Worm (Caenorhabditis elegans) whole organism, L1 larva: ENCODE measurements around the gene rfc-1.

ENCODE experiments used
- Y116A8C.19 ChIP-seq: sonication (generic microtip); optimal IDR thresholded peaks from 2 replicates; lab custom pipeline; 2016; ENCODE audit warnings: missing compliant biosample characterization, missing genetic modification characterization, borderline replicate concordance
- aha-1 ChIP-seq: fragments of 150-350 bp; optimal IDR thresholded peaks from 2 replicates; lab custom pipeline; 2014; ENCODE audit warnings: missing biosample characterization, missing genetic modification characterization
- blmp-1 ChIP-seq: fragments of 150-350 bp; optimal IDR thresholded peaks from 2 replicates; lab custom pipeline; 2014; ENCODE audit warnings: missing biosample characterization, missing genetic modification characterization
- ceh-8 ChIP-seq: fragments of 200-800 bp; sonication (Bioruptor generic); optimal IDR thresholded peaks from 2 replicates; lab custom pipeline; 2018; ENCODE audit warnings: mild to moderate bottlenecking, missing genetic modification characterization, moderate library complexity, missing compliant biosample characterization
- ceh-88 ChIP-seq: fragments of 200-800 bp; sonication (Bioruptor generic); IDR thresholded peaks from 2 replicates; pipeline ENCODE4 v1.3.6; 2022; ENCODE audit warnings: missing genetic modification characterization, missing compliant biosample characterization
- ces-1 ChIP-seq: fragments of 150-350 bp; optimal IDR thresholded peaks from 2 replicates; lab custom pipeline; 2014; ENCODE audit warnings: missing biosample characterization, missing genetic modification reagents, missing genetic modification characterization
- efl-1 ChIP-seq, 4 experiments: fragments of 150-350 bp; optimal IDR thresholded peaks in 3 of 4; peaks in 1 of 4; 1 replicate in 1 of 4; 2 replicates in 3 of 4; lab custom pipeline; 2014; ENCODE audit warnings: missing biosample characterization in 2 of 4, missing genetic modification characterization in 2 of 4, missing genetic modification reagents in 2 of 4
- elt-2 ChIP-seq: sonication (generic microtip); optimal IDR thresholded peaks from 2 replicates; lab custom pipeline; 2016; ENCODE audit warnings: missing genetic modification characterization, mild to moderate bottlenecking, inconsistent platforms, missing compliant biosample characterization, missing genetic modification reagents
- ets-5 ChIP-seq: fragments of 200-800 bp; sonication (Bioruptor generic); IDR thresholded peaks from 2 replicates; pipeline ENCODE4 v1.3.6; 2022; ENCODE audit warnings: missing genetic modification characterization, missing compliant biosample characterization
- fos-1 ChIP-seq: fragments of 150-350 bp; optimal IDR thresholded peaks from 2 replicates; lab custom pipeline; 2014; ENCODE audit warnings: missing biosample characterization, missing genetic modification characterization
- lin-14 ChIP-seq: fragments of 200-800 bp; sonication (Bioruptor generic); optimal IDR thresholded peaks from 2 replicates; lab custom pipeline; 2018; ENCODE audit warnings: mild to moderate bottlenecking, missing genetic modification characterization, moderate library complexity, missing compliant biosample characterization
- lin-15B ChIP-seq: fragments of 150-350 bp; sonication (generic microtip); optimal IDR thresholded peaks from 3 replicates; lab custom pipeline; 2014; ENCODE audit warnings: missing biosample characterization, missing genetic modification characterization
- lin-35 ChIP-seq, 2 experiments: fragments of 150-350 bp; optimal IDR thresholded peaks; 2 replicates each; lab custom pipeline; 2014; ENCODE audit warnings: missing biosample characterization in 2 of 2, missing genetic modification characterization in 2 of 2, missing genetic modification reagents in 2 of 2
- lin-39 ChIP-seq: fragments of 150-350 bp; optimal IDR thresholded peaks from 2 replicates; lab custom pipeline; 2014; ENCODE audit warnings: missing biosample characterization, missing genetic modification reagents, missing genetic modification characterization
- lir-3 ChIP-seq: sonication (generic microtip); optimal IDR thresholded peaks from 2 replicates; lab custom pipeline; 2016; ENCODE audit warnings: mild to moderate bottlenecking, missing genetic modification characterization, moderate library complexity, missing compliant biosample characterization; ENCODE audit not compliant: poor library complexity
- mab-9 ChIP-seq: fragments of 200-800 bp; sonication (Bioruptor generic); IDR thresholded peaks from 2 replicates; pipeline ENCODE4 v1.3.6; 2022; ENCODE audit warnings: missing genetic modification reagents, missing genetic modification characterization, missing compliant biosample characterization
- mep-1 ChIP-seq: fragments of 150-350 bp; optimal IDR thresholded peaks from 2 replicates; lab custom pipeline; 2014; ENCODE audit warnings: missing biosample characterization, missing genetic modification characterization
- nhr-12 ChIP-seq: sonication (generic microtip); optimal IDR thresholded peaks from 2 replicates; lab custom pipeline; 2017; ENCODE audit warnings: missing biosample characterization, missing genetic modification characterization
- nhr-71 ChIP-seq: sonication (generic microtip); optimal IDR thresholded peaks from 2 replicates; lab custom pipeline; 2016; ENCODE audit warnings: mild to moderate bottlenecking, missing genetic modification characterization, moderate library complexity, missing compliant biosample characterization
- nhr-84 ChIP-seq: sonication (generic microtip); optimal IDR thresholded peaks from 2 replicates; lab custom pipeline; 2017; ENCODE audit warnings: missing biosample characterization, missing genetic modification characterization
- nhr-85 ChIP-seq: sonication (generic microtip); peaks from one replicate; lab custom pipeline; 2016; ENCODE audit warnings: missing genetic modification characterization, inconsistent platforms, missing compliant biosample characterization
- nhr-90 ChIP-seq: sonication (generic microtip); optimal IDR thresholded peaks from 2 replicates; lab custom pipeline; 2016; ENCODE audit warnings: mild to moderate bottlenecking, missing genetic modification characterization, missing compliant biosample characterization; ENCODE audit not compliant: poor library complexity
- pag-3 ChIP-seq: sonication (generic microtip); optimal IDR thresholded peaks from 2 replicates; lab custom pipeline; 2017; ENCODE audit warnings: missing genetic modification characterization, mild to moderate bottlenecking, missing compliant biosample characterization, antibody characterized with exemption, borderline replicate concordance; ENCODE audit not compliant: insufficient read depth
- rnt-1 ChIP-seq: sonication (generic microtip); optimal IDR thresholded peaks from 2 replicates; lab custom pipeline; 2016; ENCODE audit warnings: mild to moderate bottlenecking, missing genetic modification characterization, moderate library complexity, missing compliant biosample characterization
- snu-23 ChIP-seq: sonication (generic microtip); optimal IDR thresholded peaks from 2 replicates; lab custom pipeline; 2016; ENCODE audit warnings: missing genetic modification characterization, missing compliant biosample characterization
- sox-4 ChIP-seq: sonication (generic microtip); optimal IDR thresholded peaks from 2 replicates; lab custom pipeline; 2016; ENCODE audit warnings: missing genetic modification characterization, missing compliant biosample characterization
- unc-130 ChIP-seq: fragments of 150-350 bp; optimal IDR thresholded peaks from 2 replicates; lab custom pipeline; 2017; ENCODE audit warnings: missing biosample characterization, missing genetic modification characterization, inconsistent platforms
- unc-30 ChIP-seq: sonication (generic microtip); optimal IDR thresholded peaks from 2 replicates; lab custom pipeline; 2017; ENCODE audit warnings: missing biosample characterization, missing genetic modification characterization
- unc-86 ChIP-seq: sonication (generic microtip); optimal IDR thresholded peaks from 2 replicates; lab custom pipeline; 2016; ENCODE audit warnings: missing genetic modification characterization, missing compliant biosample characterization
- zag-1 ChIP-seq: fragments of 150-350 bp; optimal IDR thresholded peaks from 2 replicates; lab custom pipeline; 2014; ENCODE audit warnings: missing biosample characterization, missing genetic modification characterization
- zip-4 ChIP-seq: fragments of 200-800 bp; sonication (Bioruptor generic); optimal IDR thresholded peaks from 2 replicates; lab custom pipeline; 2018; ENCODE audit warnings: mild to moderate bottlenecking, missing genetic modification characterization, moderate library complexity, missing compliant biosample characterization

rfc-1 gene

DNA sequence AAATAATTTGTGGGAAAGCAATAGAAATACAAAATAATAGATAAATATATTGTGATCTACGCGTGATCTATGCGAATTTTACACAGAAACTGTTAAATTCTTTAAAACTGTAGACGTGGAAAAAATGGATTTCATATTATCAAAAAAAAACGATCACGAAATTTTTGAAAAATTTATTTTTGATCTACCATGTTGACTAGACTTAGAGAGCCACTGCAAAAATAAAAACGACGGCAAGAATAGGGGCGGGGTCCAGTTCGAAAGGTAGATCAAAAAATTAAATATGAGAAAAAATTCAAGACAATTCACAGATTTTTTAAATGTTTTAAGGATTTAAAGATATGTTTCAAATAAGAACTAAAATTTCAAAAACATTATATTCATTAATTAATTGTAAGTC, 7.7 kb downstream of the rfc-1 start:
- TF ChIP-seq unc-30 (tag; lab: Kevin White, UChicago) (no peak), lin-15B (tag; lab: Kevin White, UChicago) (no peak), zag-1 (tag; lab: Kevin White, UChicago) (no peak), ets-5 (GFP tag; lab: Robert Waterston, UW) (no peak), nhr-90 (tag; lab: Kevin White, UChicago) (no peak), lin-35 (GFP tag; optimal IDR thresholded peaks at IDR 0.05; lab: Kevin White, UChicago) (no peak), snu-23 (GFP tag; lab: Kevin White, UChicago) (no peak), aha-1 (no peak)

DNA sequence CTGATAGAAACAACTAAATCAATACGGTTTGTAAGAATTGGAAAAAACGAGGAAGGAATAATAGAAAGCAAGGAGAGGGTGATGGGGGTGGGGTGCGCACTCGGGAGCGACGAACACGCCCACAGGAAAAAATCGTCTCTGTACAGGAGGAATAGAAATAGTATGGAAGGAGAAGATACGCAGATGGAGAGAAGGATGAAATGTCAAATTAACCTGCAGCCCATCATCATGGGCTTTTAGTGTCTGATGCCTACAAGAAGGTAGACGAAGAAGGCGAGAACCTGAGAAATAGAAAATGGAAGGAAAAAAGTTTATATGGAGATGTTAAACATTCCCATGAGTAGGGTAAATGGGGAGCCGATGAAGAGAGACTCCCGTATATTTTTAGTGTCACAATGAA, 10.7 kb downstream of the rfc-1 start, which contains the start of gene F43D2.6:
F43D2.6 (minus strand) TSS at position 62 of the 400 bp plus-strand sequence.
- TF ChIP-seq mep-1 (tag; lab: Kevin White, UChicago) (no peak), efl-1 (optimal IDR thresholded peaks at IDR 0.05; lab: Kevin White, UChicago) (no peak), efl-1 (GFP tag; optimal IDR thresholded peaks at IDR 0.05 in 1 of 2; lab: Kevin White, UChicago) (peak in 1 of 2 experiments; percentile 65)

DNA sequence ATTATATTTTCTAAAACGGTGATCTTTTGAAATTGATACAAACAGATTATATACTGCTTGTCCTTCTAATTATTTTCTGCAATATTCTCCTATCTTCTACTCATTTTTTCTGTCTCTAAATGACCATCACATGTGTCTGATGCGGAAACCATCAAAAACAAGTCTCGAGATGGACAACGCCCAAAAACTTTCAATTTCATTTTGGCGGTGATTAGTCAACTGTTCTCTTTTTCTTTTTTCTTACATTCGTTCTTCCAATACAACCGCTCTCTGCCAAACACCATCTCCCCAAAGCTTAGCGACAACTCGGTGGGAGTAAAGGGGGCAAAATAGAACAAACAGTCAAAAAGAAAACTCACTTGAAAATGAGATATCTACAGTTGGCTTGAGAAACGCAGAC, 12.5 kb downstream of the rfc-1 start:
- no peak for TF ChIP-seq efl-1 (optimal IDR thresholded peaks at IDR 0.05; lab: Kevin White, UChicago)
- TF ChIP-seq efl-1 (GFP tag; optimal IDR thresholded peaks at IDR 0.05 in 1 of 2; lab: Kevin White, UChicago), result peak in 1 of 2 experiments; percentile 64
- 0 out of 2 replicates have a peak, but pooled peaks have one; percentile 24 for TF ChIP-seq mab-9 (GFP tag; lab: Robert Waterston, UW)
- peak; percentile 49 for TF ChIP-seq lin-14 (GFP tag; lab: Kevin White, UChicago)
- TF ChIP-seq ceh-8 (GFP tag; lab: Kevin White, UChicago), result no peak
- no peak for TF ChIP-seq lir-3 (tag; lab: Kevin White, UChicago)
- peak; percentile 95 for TF ChIP-seq blmp-1
- TF ChIP-seq nhr-12 (tag; lab: Kevin White, UChicago), result no peak
- TF ChIP-seq snu-23 (GFP tag; lab: Kevin White, UChicago), result no peak
- peak; percentile 54 for TF ChIP-seq nhr-85 (tag; lab: Kevin White, UChicago)
- no peak for TF ChIP-seq ceh-88 (GFP tag; lab: Robert Waterston, UW)
- TF ChIP-seq fos-1 (tag; lab: Kevin White, UChicago), result no peak

DNA sequence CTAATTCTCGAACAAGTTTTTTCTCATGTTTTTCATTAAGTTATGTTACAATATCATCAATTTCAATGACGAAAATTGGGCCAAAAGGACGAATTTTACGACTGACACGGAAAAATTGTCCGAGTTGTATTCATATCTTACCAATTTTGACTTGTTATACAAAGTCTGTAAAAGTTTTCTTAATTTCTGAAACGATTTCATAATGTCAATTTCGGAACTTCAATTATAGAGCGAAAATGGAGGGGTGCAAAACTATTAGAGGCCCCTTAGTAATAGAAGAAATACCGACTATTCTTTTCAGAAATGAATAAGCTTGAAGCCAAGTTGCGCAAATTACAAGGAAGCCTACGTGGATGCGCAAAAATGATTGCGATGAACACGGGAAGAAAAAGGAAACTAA, 14.2 kb downstream of the rfc-1 start, which contains the start of gene F43D2.3:
F43D2.3 (plus strand) TSS at position 301 of the 400 bp plus-strand sequence.
- TF ChIP-seq ces-1, result no peak
- no peak for TF ChIP-seq elt-2 (tag; lab: Kevin White, UChicago)
- no peak for TF ChIP-seq sox-4 (tag; lab: Kevin White, UChicago)
- TF ChIP-seq Y116A8C.19 (tag; lab: Kevin White, UChicago), result no peak
- no peak for TF ChIP-seq unc-130 (tag; lab: Kevin White, UChicago)
- TF ChIP-seq lir-3 (tag; lab: Kevin White, UChicago), result no peak
- no peak for TF ChIP-seq lin-14 (GFP tag; lab: Kevin White, UChicago)
- TF ChIP-seq lin-39, result no peak

DNA sequence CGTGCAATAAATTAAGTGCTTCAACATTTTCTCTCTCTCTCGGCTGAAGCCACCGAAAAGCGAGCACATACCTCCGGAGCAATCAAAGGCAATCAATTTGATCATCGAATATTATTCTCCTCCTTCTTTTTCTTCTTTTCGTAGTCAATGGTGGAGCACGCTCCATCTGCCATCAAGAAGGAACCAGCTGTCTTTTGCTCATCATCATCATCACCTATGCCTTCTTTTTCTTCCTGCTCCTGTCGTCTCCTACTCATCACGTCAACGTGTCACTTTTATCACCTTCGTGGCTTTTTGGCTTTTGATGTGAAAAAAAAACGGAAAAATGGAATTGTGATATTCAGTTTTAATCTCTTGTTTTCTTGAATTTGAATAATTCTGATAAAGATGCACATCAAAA, 20.1 kb downstream of the rfc-1 start:
- TF ChIP-seq zip-4 (GFP tag; lab: Kevin White, UChicago), result no peak
- TF ChIP-seq unc-130 (tag; lab: Kevin White, UChicago), result peak; percentile 6
- TF ChIP-seq pag-3 (tag; lab: Kevin White, UChicago), result peak; percentile 67
- TF ChIP-seq rnt-1, result peak; percentile 66
- no peak for TF ChIP-seq unc-86
- TF ChIP-seq nhr-71 (tag; lab: Kevin White, UChicago), result peak; percentile 55
- peak; percentile 63 for TF ChIP-seq lin-14 (GFP tag; lab: Kevin White, UChicago)
- no peak for TF ChIP-seq fos-1 (tag; lab: Kevin White, UChicago)
- no peak for TF ChIP-seq nhr-84
